Worm (Caenorhabditis elegans): ENCODE results near the gene lips-1.

The lips-1 gene

DNA sequence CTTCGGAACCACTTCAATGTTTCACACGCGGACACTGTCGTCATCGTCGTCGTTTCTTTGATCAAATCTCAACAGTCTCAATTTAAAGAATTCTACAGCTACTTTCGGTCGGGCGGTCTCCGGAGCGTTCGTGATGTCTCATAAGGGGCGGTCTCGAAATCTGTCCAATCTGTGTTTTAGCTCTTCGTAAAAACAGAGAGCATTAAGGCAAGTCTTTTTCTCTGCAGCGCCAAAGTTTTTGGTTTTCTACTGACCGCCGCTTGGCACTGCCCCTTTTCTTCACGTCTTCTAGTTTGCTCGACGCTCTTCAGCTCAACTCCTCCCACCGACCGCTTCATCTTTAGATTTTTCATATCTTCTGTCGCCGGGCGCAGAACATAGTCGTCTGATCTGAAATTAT lies at the start of gene lips-1:
TSS of gene lips-1 (plus strand) at position 301 of the 400 bp plus-strand sequence.
- no peak for TF ChIP-seq aly-2 (tag; optimal IDR thresholded peaks at IDR 0.05)
- no peak for TF ChIP-seq tbx-2 (tag; optimal IDR thresholded peaks at IDR 0.05)
- no peak for TF ChIP-seq ztf-4 (tag; optimal IDR thresholded peaks at IDR 0.05)
- no peak for TF ChIP-seq unc-39 (tag; optimal IDR thresholded peaks at IDR 0.05)

DNA sequence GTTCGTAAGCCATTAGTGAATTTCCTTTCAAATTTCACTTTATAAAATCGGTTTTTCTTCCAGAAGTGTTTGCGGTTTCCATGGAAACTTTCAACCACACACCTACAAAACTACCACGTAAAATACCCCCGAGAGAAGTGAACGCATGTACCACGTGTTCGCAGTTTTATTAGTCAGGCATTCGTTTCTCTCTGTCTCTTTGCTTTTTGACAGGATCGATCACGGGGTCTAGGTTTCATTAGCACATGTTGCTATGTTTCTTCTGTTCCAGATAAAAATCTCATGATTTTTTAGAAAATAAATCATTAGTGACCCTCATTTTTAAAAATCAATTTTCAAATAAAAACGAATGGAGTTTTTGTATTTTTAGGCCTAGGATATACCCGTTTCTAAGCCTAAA lies 48.1 kb upstream of the lips-1 start:
- TF ChIP-seq jun-1 (tag; optimal IDR thresholded peaks at IDR 0.05) (no peak), ceh-9 (tag; optimal IDR thresholded peaks at IDR 0.05) (no peak), nhr-12 (tag; optimal IDR thresholded peaks at IDR 0.05) (no peak), sea-2 (GFP tag; optimal IDR thresholded peaks at IDR 0.05) (no peak), ceh-16 (tag; optimal IDR thresholded peaks at IDR 0.05) (no peak), pqm-1 (tag; optimal IDR thresholded peaks at IDR 0.05) (no peak), elt-3 (tag; optimal IDR thresholded peaks at IDR 0.05) (no peak)

DNA sequence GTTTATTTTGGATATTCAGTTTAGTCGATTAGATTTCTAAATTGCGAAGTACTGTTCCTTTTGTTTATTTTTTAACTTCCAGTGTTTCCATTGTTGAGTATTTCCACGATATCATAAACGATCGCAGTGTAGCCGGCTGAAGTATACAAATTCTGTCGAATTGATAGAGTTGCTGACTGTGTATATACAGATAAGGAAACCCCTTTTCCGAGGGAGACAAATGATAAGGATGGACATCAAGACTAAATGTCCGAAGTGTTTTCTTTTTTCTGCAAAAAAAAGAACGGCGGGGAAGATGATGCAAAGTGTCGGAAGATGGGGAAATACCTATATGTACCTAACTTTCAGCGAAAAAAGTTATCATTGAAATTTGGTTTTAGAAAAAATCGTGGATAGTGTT lies 46.0 kb upstream of the lips-1 start:
- TF ChIP-seq pqm-1 (tag; optimal IDR thresholded peaks at IDR 0.05) = peak; percentile 17
- peak; percentile 61 for TF ChIP-seq elt-2 (tag; optimal IDR thresholded peaks at IDR 0.05)
- TF ChIP-seq sea-2 (GFP tag; optimal IDR thresholded peaks at IDR 0.05) = no peak

DNA sequence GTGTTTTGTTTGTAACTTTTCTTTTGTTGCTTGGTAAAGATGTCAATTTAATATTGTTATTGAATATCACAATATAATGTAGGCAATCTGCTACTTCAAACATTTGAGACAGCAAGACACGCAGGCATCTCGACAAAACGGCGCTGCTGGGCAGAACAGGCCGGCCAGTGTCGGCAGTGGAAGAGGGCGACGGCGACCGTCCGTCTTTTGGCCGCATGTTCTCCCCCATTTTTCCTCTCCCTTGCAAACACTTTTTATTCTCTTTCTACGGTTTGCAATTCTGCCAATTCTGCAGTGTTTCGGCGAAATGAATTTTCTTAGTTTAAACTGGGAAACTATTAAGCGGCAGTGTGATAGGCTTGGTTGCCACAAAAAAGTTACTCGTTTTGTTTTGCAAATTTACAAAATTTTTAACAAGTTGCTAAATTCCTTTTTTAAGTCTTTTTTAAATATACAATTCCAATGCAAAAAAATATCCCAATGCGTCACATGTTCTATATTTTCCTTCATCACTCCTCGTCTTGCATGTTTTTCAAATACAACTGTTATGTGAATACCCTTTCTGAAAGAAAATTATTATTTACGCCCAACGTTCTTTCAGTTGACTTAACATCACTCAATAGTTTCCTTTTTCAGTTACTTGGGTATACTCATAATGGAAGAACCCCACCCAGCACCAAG lies 43.2 kb upstream of the lips-1 start, which contains the start of gene T18D3.6:
TSS of gene T18D3.6 (plus strand) at position 631 of the 681 bp plus-strand sequence.
- TF ChIP-seq hmg-11 (tag; optimal IDR thresholded peaks at IDR 0.05) (peak; percentile 52), mml-1 (tag; optimal IDR thresholded peaks at IDR 0.05) (no peak), elt-2 (tag; optimal IDR thresholded peaks at IDR 0.05) (peak; percentile 22), lin-15B (tag; optimal IDR thresholded peaks at IDR 0.05) (peak; percentile 31), nfya-1 (tag; optimal IDR thresholded peaks at IDR 0.05; ENCODE audit: insufficient read depth) (peak; percentile 34)

DNA sequence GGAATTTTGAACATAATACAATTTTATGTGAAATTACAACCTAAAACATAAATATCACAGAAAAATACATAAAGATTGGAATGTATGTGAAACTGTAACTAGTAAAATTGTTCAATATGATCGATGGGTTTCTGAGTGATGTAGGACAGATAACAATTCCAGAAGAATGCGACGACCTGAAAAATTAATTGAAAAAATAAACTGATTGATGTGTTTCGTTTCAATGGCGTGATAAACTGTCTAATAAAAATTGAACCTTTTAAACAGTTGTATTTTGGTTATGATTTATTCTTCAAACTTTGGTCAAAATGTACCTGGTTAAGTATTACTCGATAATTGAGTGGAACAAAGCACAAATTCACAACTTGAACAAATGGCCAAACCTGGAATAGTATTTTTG lies 41.3 kb upstream of the lips-1 start:
- TF ChIP-seq snpc-4 (tag; optimal IDR thresholded peaks at IDR 0.05) (no peak), sea-2 (GFP tag; optimal IDR thresholded peaks at IDR 0.05) (no peak), mdl-1 (tag; optimal IDR thresholded peaks at IDR 0.05) (no peak), elt-2 (tag; optimal IDR thresholded peaks at IDR 0.05) (no peak), ceh-9 (tag; optimal IDR thresholded peaks at IDR 0.05) (no peak), elt-3 (tag; optimal IDR thresholded peaks at IDR 0.05) (no peak), ztf-4 (tag; optimal IDR thresholded peaks at IDR 0.05) (no peak), egl-27 (tag; optimal IDR thresholded peaks at IDR 0.05) (no peak), nhr-237 (tag; optimal IDR thresholded peaks at IDR 0.05) (no peak), aly-2 (tag; optimal IDR thresholded peaks at IDR 0.05) (no peak), lin-39 (tag; optimal IDR thresholded peaks at IDR 0.05) (no peak)

DNA sequence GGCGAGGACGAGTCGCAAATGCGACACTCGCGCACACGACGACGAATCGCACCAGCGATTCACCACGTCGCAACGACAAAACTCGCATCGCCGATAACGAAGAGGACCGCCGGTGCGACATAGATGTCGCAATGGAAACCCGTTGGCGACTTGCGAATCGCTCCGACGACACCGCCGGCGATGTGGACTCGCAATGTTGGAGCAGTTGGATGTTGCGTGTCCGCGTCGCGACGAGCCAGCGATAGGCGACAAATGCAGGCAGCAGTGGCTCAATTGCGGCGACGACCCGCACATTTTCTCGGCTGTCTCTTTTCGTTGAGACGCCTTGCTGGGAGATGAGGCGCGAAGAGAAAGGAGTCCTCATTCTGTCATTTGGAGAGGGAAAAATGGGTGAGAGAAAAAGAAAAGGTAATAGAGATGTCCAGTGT lies 40.4 kb upstream of the lips-1 start:
- TF ChIP-seq nhr-77 (tag; optimal IDR thresholded peaks at IDR 0.05) = no peak
- TF ChIP-seq elt-3 (tag; optimal IDR thresholded peaks at IDR 0.05) = no peak
- peak; percentile 34 for TF ChIP-seq lin-15B (tag; optimal IDR thresholded peaks at IDR 0.05)
- TF ChIP-seq pha-4 (tag; optimal IDR thresholded peaks at IDR 0.05) = peak; percentile 3
- no peak for TF ChIP-seq nhr-67 (tag; optimal IDR thresholded peaks at IDR 0.05)
- peak; percentile 49 for TF ChIP-seq nfya-1 (tag; optimal IDR thresholded peaks at IDR 0.05; ENCODE audit: insufficient read depth)
- no peak for TF ChIP-seq fkh-10 (GFP tag; optimal IDR thresholded peaks at IDR 0.05)
- TF ChIP-seq nhr-23 (tag; optimal IDR thresholded peaks at IDR 0.05) = no peak
- no peak for TF ChIP-seq sea-2 (GFP tag; optimal IDR thresholded peaks at IDR 0.05)
- TF ChIP-seq egl-5 (tag; optimal IDR thresholded peaks at IDR 0.05) = peak; percentile 28
- no peak for TF ChIP-seq ceh-28 (tag; optimal IDR thresholded peaks at IDR 0.05)
- TF ChIP-seq fkh-2 (tag; optimal IDR thresholded peaks at IDR 0.05) = no peak
- peak; percentile 37 for TF ChIP-seq hmg-11 (tag; optimal IDR thresholded peaks at IDR 0.05)
- no peak for TF ChIP-seq ztf-4 (tag; optimal IDR thresholded peaks at IDR 0.05)
- TF ChIP-seq lin-39 (tag; optimal IDR thresholded peaks at IDR 0.05) = peak; percentile 74
- TF ChIP-seq unc-39 (tag; optimal IDR thresholded peaks at IDR 0.05) = no peak
